Worm (Caenorhabditis elegans): ENCODE results near the gene M151.3.

The M151.3 gene

DNA sequence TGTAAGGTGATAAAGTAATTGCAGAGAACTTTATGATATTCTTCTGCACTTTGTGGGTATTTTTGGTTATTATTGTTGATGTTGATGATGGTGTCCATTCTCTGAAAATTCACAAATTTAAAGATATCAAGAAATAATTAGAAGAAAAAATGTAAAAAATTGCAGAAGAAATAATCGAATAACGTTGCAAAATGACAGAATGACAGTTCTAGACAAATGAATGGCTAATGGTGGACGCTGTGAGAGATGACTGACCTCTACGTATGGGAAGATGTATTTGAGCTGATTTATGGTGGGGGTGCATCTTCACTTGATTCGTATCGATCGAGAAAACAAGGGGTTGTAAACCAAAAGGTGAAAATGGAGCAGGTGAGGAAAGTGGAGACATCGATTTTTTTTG is 46.5 kb downstream of the M151.3 start, which contains the start of gene sea-1:
sea-1 (minus strand) TSS at position 101 of the 400 bp plus-strand sequence.
- TF ChIP-seq ceh-90 (tag; optimal IDR thresholded peaks at IDR 0.05): no peak
- TF ChIP-seq lir-3 (tag; optimal IDR thresholded peaks at IDR 0.05; ENCODE audit: poor library complexity): no peak
- no peak for TF ChIP-seq dsc-1 (tag; optimal IDR thresholded peaks at IDR 0.05)
- TF ChIP-seq fkh-8 (tag; optimal IDR thresholded peaks at IDR 0.05): no peak
- TF ChIP-seq nhr-20 (tag; optimal IDR thresholded peaks at IDR 0.05): no peak
- TF ChIP-seq C16A3.4 (tag; optimal IDR thresholded peaks at IDR 0.05): no peak
- no peak for TF ChIP-seq sptf-1 (tag; optimal IDR thresholded peaks at IDR 0.05)
- no peak for TF ChIP-seq alr-1 (tag; optimal IDR thresholded peaks at IDR 0.05; ENCODE audit: borderline replicate concordance)
- TF ChIP-seq snpc-4 (tag; optimal IDR thresholded peaks at IDR 0.05): no peak
- TF ChIP-seq lin-35 (GFP tag; optimal IDR thresholded peaks at IDR 0.05): no peak

- TF ChIP-seq ztf-11 (tag; optimal IDR thresholded peaks at IDR 0.05): no peak
- TF ChIP-seq snu-23 (GFP tag; optimal IDR thresholded peaks at IDR 0.05): no peak
- TF ChIP-seq lin-35 (GFP tag; optimal IDR thresholded peaks at IDR 0.05): no peak
- no peak for TF ChIP-seq mef-2 (tag; optimal IDR thresholded peaks at IDR 0.05)
- TF ChIP-seq aly-2 (tag; optimal IDR thresholded peaks at IDR 0.05): no peak
- no peak for TF ChIP-seq ceh-82 (tag; optimal IDR thresholded peaks at IDR 0.05)
- no peak for TF ChIP-seq xbp-1 (tag; optimal IDR thresholded peaks at IDR 0.05)
- TF ChIP-seq nhr-20 (tag; optimal IDR thresholded peaks at IDR 0.05): no peak
- no peak for TF ChIP-seq grh-1 (GFP tag; IDR thresholded peaks at IDR 0.05)
These were observed 48.2 kb downstream of the M151.3 start, which contains the start of gene F19B10.2 for ce11 chrII:3675176-3675575. TSS of gene F19B10.2 (plus strand) at chrII:3675476.

Measured in whole organism, L1 larva.